Worm (Caenorhabditis elegans): ENCODE measurements around the gene lmtr-3.

DNA sequence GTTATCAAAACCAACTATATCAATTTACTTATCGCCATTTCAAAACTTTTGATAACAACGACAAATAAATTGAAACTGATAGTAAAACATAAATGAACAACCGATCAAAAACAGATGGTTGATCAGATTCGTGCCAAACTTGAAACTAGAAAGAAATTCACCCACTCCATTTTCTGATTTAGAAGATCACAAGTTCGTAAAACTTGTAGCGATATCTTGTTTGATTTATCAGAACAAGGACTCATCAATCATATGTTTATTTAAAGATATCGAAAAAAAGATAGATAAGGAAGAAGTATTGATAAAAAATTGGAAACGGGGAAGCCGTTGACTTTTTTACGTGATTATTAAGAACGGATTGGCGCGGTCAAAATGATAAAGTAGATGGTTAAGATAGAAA is 36.9 kb upstream of the lmtr-3 start:
- TF ChIP-seq ztf-23 (GFP tag; IDR thresholded peaks at IDR 0.05) (no peak), ref-1 (GFP tag; conservative IDR thresholded peaks at IDR 0.05) (no peak), T22C8.4 (GFP tag; IDR thresholded peaks at IDR 0.05) (no peak), flt-1 (GFP tag; IDR thresholded peaks at IDR 0.05) (no peak), cog-1 (tag; optimal IDR thresholded peaks at IDR 0.05) (no peak), ztf-29 (GFP tag; IDR thresholded peaks at IDR 0.05) (no peak), med-1 (GFP tag; optimal IDR thresholded peaks at IDR 0.05; ENCODE audit: insufficient read depth) (no peak)
